Worm (Caenorhabditis elegans): ENCODE data around the gene atln-2.

ce11 chrIV:15024426-15024825, 43.0 kb downstream of the atln-2 start:
- TF ChIP-seq cog-1 (tag; optimal IDR thresholded peaks at IDR 0.05): no peak
- no peak for TF ChIP-seq ztf-29 (GFP tag; IDR thresholded peaks at IDR 0.05)
- TF ChIP-seq ref-1 (GFP tag; conservative IDR thresholded peaks at IDR 0.05): no peak
- no peak for TF ChIP-seq ztf-23 (GFP tag; IDR thresholded peaks at IDR 0.05)
- TF ChIP-seq med-1 (GFP tag; optimal IDR thresholded peaks at IDR 0.05; ENCODE audit: insufficient read depth): no peak
- TF ChIP-seq tab-1 (GFP tag; IDR thresholded peaks at IDR 0.05): no peak
- TF ChIP-seq flt-1 (GFP tag; IDR thresholded peaks at IDR 0.05): no peak
- TF ChIP-seq klf-2 (GFP tag; conservative IDR thresholded peaks at IDR 0.05): no peak
